Fruit fly (Drosophila melanogaster) whole organism, embryonic: ENCODE results near the gene Ns4.
A peak's percentile ranks its signal among the peaks of the same experiment; 100 is the strongest.

Experiments
- Ada2b ChIP-seq: fragments of 200-800 bp; sonication (Bioruptor generic); IDR thresholded peaks from 2 replicates; pipeline ENCODE4 v1.3.6; 2022; ENCODE audit warnings: missing biosample characterization, missing genetic modification characterization
- B-H2 ChIP-seq: fragments of 200-800 bp; sonication (Bioruptor generic); optimal IDR thresholded peaks from 2 replicates; lab custom pipeline; 2018; ENCODE audit warnings: missing biosample characterization, mild to moderate bottlenecking, missing genetic modification characterization
- Bdp1 ChIP-seq: fragments of 200-800 bp; sonication (Bioruptor generic); optimal IDR thresholded peaks from 3 replicates; lab custom pipeline; 2016; ENCODE audit warnings: missing biosample characterization, missing genetic modification characterization
- CG10431 ChIP-seq: fragments of 200-800 bp; sonication (Bioruptor generic); optimal IDR thresholded peaks from 3 replicates; lab custom pipeline; 2018; ENCODE audit warnings: missing biosample characterization, mild to moderate bottlenecking, missing genetic modification characterization
- CG11560 ChIP-seq: fragments of 200-800 bp; sonication (Bioruptor generic); IDR thresholded peaks from 3 replicates; pipeline ENCODE4 v1.3.6; 2022; ENCODE audit warnings: missing biosample characterization, missing genetic modification characterization
- CG13296 ChIP-seq: fragments of 200-800 bp; sonication (Bioruptor generic); optimal IDR thresholded peaks from 3 replicates; lab custom pipeline; 2018; ENCODE audit warnings: missing biosample characterization, mild to moderate bottlenecking, missing genetic modification characterization
- CG15011 ChIP-seq: fragments of 200-800 bp; sonication (Bioruptor generic); optimal IDR thresholded peaks from 3 replicates; lab custom pipeline; 2018; ENCODE audit warnings: missing biosample characterization, mild to moderate bottlenecking, missing genetic modification characterization
- CG15479 ChIP-seq: fragments of 200-800 bp; sonication (Bioruptor generic); optimal IDR thresholded peaks from 3 replicates; lab custom pipeline; 2019; ENCODE audit warnings: missing biosample characterization, mild to moderate bottlenecking, missing genetic modification characterization, moderate library complexity
- CG17829 ChIP-seq: fragments of 200-800 bp; optimal IDR thresholded peaks from 2 replicates; lab custom pipeline; 2019; ENCODE audit warnings: missing biosample characterization, mild to moderate bottlenecking, missing genetic modification characterization, moderate library complexity
- CG1832 ChIP-seq: fragments of 200-800 bp; sonication (Bioruptor generic); optimal IDR thresholded peaks from 2 replicates; lab custom pipeline; 2017; ENCODE audit warnings: missing biosample characterization, mild to moderate bottlenecking, missing genetic modification characterization, inconsistent platforms
- CG18599 ChIP-seq: fragments of 200-800 bp; sonication (Bioruptor generic); optimal IDR thresholded peaks from 3 replicates; lab custom pipeline; 2017; ENCODE audit warnings: missing biosample characterization, missing genetic modification characterization, mild to moderate bottlenecking, moderate library complexity, missing genetic modification reagents
- CG2875 ChIP-seq: fragments of 200-800 bp; sonication (Bioruptor generic); optimal IDR thresholded peaks from 2 replicates; lab custom pipeline; 2017; ENCODE audit warnings: missing biosample characterization, mild to moderate bottlenecking, missing genetic modification characterization, missing genetic modification reagents
- CG3281 ChIP-seq: fragments of 200-800 bp; sonication (Bioruptor generic); optimal IDR thresholded peaks from 3 replicates; lab custom pipeline; 2017; ENCODE audit warnings: missing biosample characterization, mild to moderate bottlenecking, missing genetic modification characterization
- CG34224 ChIP-seq: fragments of 200-800 bp; sonication (Bioruptor generic); IDR thresholded peaks from 3 replicates; pipeline ENCODE4 v1.3.6; 2022; ENCODE audit warnings: missing biosample characterization, missing genetic modification characterization; ENCODE audit not compliant: partially characterized antibody
- CG34376 ChIP-seq: fragments of 200-800 bp; sonication (Bioruptor generic); optimal IDR thresholded peaks from 2 replicates; lab custom pipeline; 2018; ENCODE audit warnings: missing biosample characterization, mild to moderate bottlenecking, missing genetic modification characterization
- CG4282 ChIP-seq: fragments of 200-800 bp; sonication (Bioruptor generic); optimal IDR thresholded peaks from 2 replicates; lab custom pipeline; 2016; ENCODE audit warnings: missing biosample characterization, missing genetic modification characterization
- CG4404 ChIP-seq: fragments of 200-800 bp; sonication (Bioruptor generic); IDR thresholded peaks from 2 replicates; pipeline ENCODE4 v1.3.6; 2022; ENCODE audit warnings: missing biosample characterization, missing genetic modification characterization
- CG4730 ChIP-seq: fragments of 200-800 bp; sonication (Bioruptor generic); IDR thresholded peaks from 2 replicates; pipeline ENCODE4 v1.3.6; 2022; ENCODE audit warnings: missing biosample characterization, missing genetic modification characterization
- CG8388 ChIP-seq: fragments of 200-800 bp; sonication (Bioruptor generic); optimal IDR thresholded peaks from 2 replicates; lab custom pipeline; 2019; ENCODE audit warnings: missing biosample characterization, mild to moderate bottlenecking, missing genetic modification characterization, moderate library complexity
- CG8944 ChIP-seq: fragments of 200-800 bp; sonication (Bioruptor generic); optimal IDR thresholded peaks from 3 replicates; lab custom pipeline; 2016; ENCODE audit warnings: missing biosample characterization, missing genetic modification characterization
- CHES-1-like ChIP-seq: fragments of 200-800 bp; sonication (Bioruptor generic); optimal IDR thresholded peaks from 2 replicates; lab custom pipeline; 2016; ENCODE audit warnings: missing biosample characterization, missing genetic modification characterization
- Dad ChIP-seq: fragments of 200-800 bp; sonication (Bioruptor generic); optimal IDR thresholded peaks from 3 replicates; lab custom pipeline; 2016; ENCODE audit warnings: missing biosample characterization, missing genetic modification characterization
- Dp ChIP-seq: fragments of 200-800 bp; sonication (Bioruptor generic); optimal IDR thresholded peaks from 2 replicates; lab custom pipeline; 2018; ENCODE audit warnings: missing biosample characterization, mild to moderate bottlenecking, missing genetic modification characterization, moderate library complexity
- Eip74EF ChIP-seq, 2 experiments: fragments of 200-800 bp in 1 of 2; fragments of >200 bp in 1 of 2; sonication (Bioruptor generic) in 1 of 2; optimal IDR thresholded peaks; 2 replicates each; lab custom pipeline; 2017 to 2019; ENCODE audit warnings: missing biosample characterization in 2 of 2, missing genetic modification characterization in 2 of 2, mild to moderate bottlenecking in 1 of 2, moderate library complexity in 1 of 2
- HmgD ChIP-seq: fragments of 200-800 bp; sonication (Bioruptor generic); optimal IDR thresholded peaks from 3 replicates; lab custom pipeline; 2016; ENCODE audit warnings: missing biosample characterization, missing genetic modification characterization
- Max ChIP-seq: fragments of 200-800 bp; sonication (Bioruptor generic); optimal IDR thresholded peaks from 2 replicates; lab custom pipeline; 2016; ENCODE audit warnings: missing biosample characterization, mild to moderate bottlenecking, missing genetic modification characterization
- Med ChIP-seq: fragments of 200-800 bp; sonication (Bioruptor generic); peaks from one replicate; lab custom pipeline; 2016; ENCODE audit warnings: missing biosample characterization, missing genetic modification characterization, mild to moderate bottlenecking, inconsistent platforms, moderate library complexity
- Neu2 ChIP-seq: fragments of 200-800 bp; sonication (Bioruptor generic); optimal IDR thresholded peaks from 3 replicates; lab custom pipeline; 2016; ENCODE audit warnings: missing biosample characterization, missing genetic modification characterization, borderline replicate concordance
- PHDP ChIP-seq: fragments of 200-800 bp; sonication (Bioruptor generic); optimal IDR thresholded peaks from 3 replicates; lab custom pipeline; 2018; ENCODE audit warnings: missing biosample characterization, mild to moderate bottlenecking, missing genetic modification characterization, moderate library complexity
- Ravus ChIP-seq: fragments of 200-800 bp; sonication (Bioruptor generic); IDR thresholded peaks from 2 replicates; pipeline ENCODE4 v1.3.6; 2022; ENCODE audit warnings: missing biosample characterization, missing genetic modification characterization
- Sox100B ChIP-seq: fragments of 200-800 bp; sonication (Bioruptor generic); optimal IDR thresholded peaks from 3 replicates; lab custom pipeline; 2018; ENCODE audit warnings: missing biosample characterization, mild to moderate bottlenecking, missing genetic modification characterization
- Stat92E ChIP-seq, 3 experiments: fragments of >200 bp in 2 of 3; fragments of 200-800 bp in 1 of 3; sonication (Bioruptor generic) in 1 of 3; optimal IDR thresholded peaks; 2 replicates each; lab custom pipeline; 2017 to 2019; ENCODE audit warnings: missing biosample characterization in 3 of 3, missing genetic modification characterization in 3 of 3, mild to moderate bottlenecking in 1 of 3, moderate library complexity in 1 of 3
- amos ChIP-seq: fragments of 200-800 bp; sonication (Bioruptor generic); IDR thresholded peaks from 2 replicates; pipeline ENCODE4 v1.3.6; 2022; ENCODE audit warnings: missing biosample characterization, missing genetic modification characterization; ENCODE audit not compliant: partially characterized antibody
- az2 ChIP-seq: fragments of 200-800 bp; sonication (Bioruptor generic); optimal IDR thresholded peaks from 3 replicates; lab custom pipeline; 2016; ENCODE audit warnings: missing biosample characterization, missing genetic modification characterization
- dimm ChIP-seq: fragments of 200-800 bp; sonication (Bioruptor generic); IDR thresholded peaks from 2 replicates; pipeline ENCODE4 v1.3.6; 2022; ENCODE audit warnings: missing biosample characterization, missing genetic modification characterization
- en ChIP-seq: fragments of 200-800 bp; sonication (Bioruptor generic); optimal IDR thresholded peaks from 2 replicates; lab custom pipeline; 2016; ENCODE audit warnings: missing biosample characterization, missing genetic modification characterization
- gce ChIP-seq: fragments of 200-800 bp; sonication (Bioruptor generic); IDR thresholded peaks from 3 replicates; pipeline ENCODE4 v1.3.6; 2022; ENCODE audit warnings: missing biosample characterization, missing genetic modification characterization
- her ChIP-seq: fragments of 200-800 bp; sonication (Bioruptor generic); optimal IDR thresholded peaks from 2 replicates; lab custom pipeline; 2016; ENCODE audit warnings: missing biosample characterization, missing genetic modification characterization
- inv ChIP-seq: fragments of 200-800 bp; sonication (Bioruptor generic); IDR thresholded peaks from 2 replicates; pipeline ENCODE4 v1.3.6; 2022; ENCODE audit warnings: missing biosample characterization, missing genetic modification characterization; ENCODE audit not compliant: partially characterized antibody
- jumu ChIP-seq: fragments of 200-800 bp; sonication (Bioruptor generic); optimal IDR thresholded peaks from 3 replicates; lab custom pipeline; 2016; ENCODE audit warnings: missing biosample characterization, missing genetic modification characterization
- nerfin-1 ChIP-seq: fragments of 200-800 bp; sonication (Bioruptor generic); optimal IDR thresholded peaks from 3 replicates; lab custom pipeline; 2019; ENCODE audit warnings: missing biosample characterization, mild to moderate bottlenecking, missing genetic modification characterization, moderate library complexity
- nom ChIP-seq: fragments of 200-800 bp; sonication (Bioruptor generic); optimal IDR thresholded peaks from 2 replicates; lab custom pipeline; 2017; ENCODE audit warnings: missing biosample characterization, missing genetic modification characterization, mild to moderate bottlenecking, moderate library complexity, missing genetic modification reagents
- pita ChIP-seq: fragments of 200-800 bp; sonication (Bioruptor generic); optimal IDR thresholded peaks from 2 replicates; lab custom pipeline; 2017; ENCODE audit warnings: missing biosample characterization, mild to moderate bottlenecking, missing genetic modification characterization
- rib ChIP-seq: fragments of 200-800 bp; sonication (Bioruptor generic); IDR thresholded peaks from 2 replicates; pipeline ENCODE4 v1.3.6; 2022; ENCODE audit warnings: missing biosample characterization, missing genetic modification characterization
- row ChIP-seq: fragments of 200-800 bp; sonication (Bioruptor generic); IDR thresholded peaks from 3 replicates; pipeline ENCODE4 v1.3.6; 2022; ENCODE audit warnings: missing biosample characterization, missing genetic modification characterization
- stwl ChIP-seq: fragments of 200-800 bp; sonication (Bioruptor generic); optimal IDR thresholded peaks from 3 replicates; lab custom pipeline; 2018; ENCODE audit warnings: missing biosample characterization, mild to moderate bottlenecking, missing genetic modification characterization, moderate library complexity
- tgo ChIP-seq: fragments of 200-800 bp; sonication (Bioruptor generic); IDR thresholded peaks from 3 replicates; pipeline ENCODE4 v1.3.6; 2022; ENCODE audit warnings: missing biosample characterization, missing genetic modification characterization
- tin ChIP-seq: fragments of 200-800 bp; sonication (Bioruptor generic); optimal IDR thresholded peaks from 3 replicates; lab custom pipeline; 2016; ENCODE audit warnings: missing biosample characterization, missing genetic modification characterization
- tll ChIP-seq, 2 experiments: fragments of 200-800 bp in 1 of 2; fragments of >200 bp in 1 of 2; sonication (Bioruptor generic) in 1 of 2; optimal IDR thresholded peaks; 2 replicates each; lab custom pipeline; 2017 to 2019; ENCODE audit warnings: missing biosample characterization in 2 of 2, missing genetic modification characterization in 2 of 2, mild to moderate bottlenecking in 1 of 2, moderate library complexity in 1 of 2
- ttk ChIP-seq: fragments of 200-800 bp; sonication (Bioruptor generic); IDR thresholded peaks from 2 replicates; pipeline ENCODE4 v2.1.2; 2022; ENCODE audit warnings: missing biosample characterization, missing genetic modification characterization
- tup ChIP-seq: fragments of 200-800 bp; sonication (Bioruptor generic); optimal IDR thresholded peaks from 2 replicates; lab custom pipeline; 2016; ENCODE audit warnings: missing biosample characterization, mild to moderate bottlenecking, missing genetic modification characterization, moderate library complexity
- wor ChIP-seq: fragments of 200-800 bp; sonication (Bioruptor generic); IDR thresholded peaks from 2 replicates; pipeline ENCODE4 v1.3.6; 2022; ENCODE audit warnings: missing biosample characterization, missing genetic modification characterization

Gene Ns4

dm6 chr2L:20797515-20797847, 45.2 kb downstream of the Ns4 start, which contains the start of gene CG9328 (continued):
- no peak for TF ChIP-seq B-H2
- TF ChIP-seq tgo (GFP tag; lab: Robert Waterston, UW): no peak
- no peak for TF ChIP-seq CG15011 (GFP tag; lab: Kevin White, UChicago)
- no peak for TF ChIP-seq dimm (GFP tag; lab: Robert Waterston, UW)
- no peak for TF ChIP-seq CG13296
- peak; percentile 29 for TF ChIP-seq CG8388 (GFP tag; lab: Kevin White, UChicago)
- no peak for TF ChIP-seq Neu2
- peak; percentile 21 for TF ChIP-seq Max (GFP tag; lab: Kevin White, UChicago)
- TF ChIP-seq Dad: no peak
- TF ChIP-seq Ravus (GFP tag; lab: Robert Waterston, UW): no peak
- no peak for TF ChIP-seq Dp (GFP tag; lab: Kevin White, UChicago)
- TF ChIP-seq Sox100B: no peak
- TF ChIP-seq en (GFP tag; lab: Kevin White, UChicago): no peak
- no peak for TF ChIP-seq inv
- peak; percentile 38 for TF ChIP-seq CHES-1-like (GFP tag; lab: Kevin White, UChicago)
- no peak for TF ChIP-seq Ada2b
- no peak for TF ChIP-seq CG4282 (GFP tag; lab: Kevin White, UChicago)
- no peak for TF ChIP-seq CG34224 (GFP tag; lab: Robert Waterston, UW)
- TF ChIP-seq Bdp1 (GFP tag; lab: Kevin White, UChicago): no peak
- no peak for TF ChIP-seq HmgD (GFP tag; lab: Kevin White, UChicago)
- TF ChIP-seq CG10431 (GFP tag; lab: Kevin White, UChicago): no peak
- peak; percentile 70; the same call in 1 of the 3 replicates for TF ChIP-seq row (GFP tag; lab: Robert Waterston, UW)
- TF ChIP-seq wor: no peak
- peak in 1 of 2 experiments; percentile 44 for TF ChIP-seq Eip74EF (GFP tag; optimal IDR thresholded peaks at IDR 0.05; lab: Kevin White, UChicago)
- TF ChIP-seq pita (GFP tag; lab: Kevin White, UChicago): peak; percentile 44
- no peak for TF ChIP-seq az2 (GFP tag; lab: Kevin White, UChicago)
- peak; percentile 7 for TF ChIP-seq CG8944 (GFP tag; lab: Kevin White, UChicago)
- TF ChIP-seq ttk (GFP tag; lab: Robert Waterston, UW): no peak
- peak; percentile 59 for TF ChIP-seq PHDP
- peak; percentile 70 for TF ChIP-seq CG17829 (tag; lab: Kevin White, UChicago)
- TF ChIP-seq CG4730: no peak

dm6 chr2L:20798351-20798777, 46.1 kb downstream of the Ns4 start:
- TF ChIP-seq nom (GFP tag; lab: Kevin White, UChicago) (peak; percentile 62), tup (GFP tag; lab: Kevin White, UChicago) (no peak), tin (GFP tag; lab: Kevin White, UChicago) (no peak), nerfin-1 (tag; lab: Kevin White, UChicago) (peak; percentile 92), CG11560 (tag; lab: Robert Waterston, UW) (no peak), CG34376 (GFP tag; lab: Kevin White, UChicago) (peak; percentile 2), rib (0 out of 2 replicates have a peak, but pooled peaks have one; percentile 11), CG3281 (GFP tag; lab: Kevin White, UChicago) (no peak), amos (GFP tag; lab: Robert Waterston, UW) (no peak), gce (GFP tag; lab: Robert Waterston, UW) (0 out of 3 replicates have a peak, but pooled peaks have one; percentile 4), tll (GFP tag; optimal IDR thresholded peaks at IDR 0.05; lab: Kevin White, UChicago) (peak in 1 of 2 experiments; percentile 57), Stat92E (GFP tag; optimal IDR thresholded peaks at IDR 0.05; lab: Kevin White, UChicago) (no peak), jumu (GFP tag; lab: Kevin White, UChicago) (no peak), CG1832 (GFP tag; lab: Kevin White, UChicago) (peak; percentile 15), CG15479 (GFP tag; lab: Kevin White, UChicago) (peak; percentile 70), CG2875 (GFP tag; lab: Kevin White, UChicago) (no peak), her (no peak), Med (peak; percentile 53), stwl (tag; lab: Kevin White, UChicago) (peak; percentile 12), CG4404 (GFP tag; lab: Robert Waterston, UW) (no peak), CG18599 (GFP tag; lab: Kevin White, UChicago) (peak; percentile 30)
